Fruit fly (Drosophila melanogaster) whole organism, embryonic: Measurements from ENCODE around the gene Usf.

ENCODE experiments used
- Blimp-1 ChIP-seq: fragments of 200-800 bp; sonication (Bioruptor generic); optimal IDR thresholded peaks from 3 replicates; lab custom pipeline; 2018; ENCODE audit warnings: missing biosample characterization, missing genetic modification characterization, mild to moderate bottlenecking, moderate library complexity, missing genetic modification reagents
- CG10209 ChIP-seq: fragments of 200-800 bp; sonication (Bioruptor generic); optimal IDR thresholded peaks from 3 replicates; lab custom pipeline; 2017; ENCODE audit warnings: missing biosample characterization, mild to moderate bottlenecking, missing genetic modification characterization, missing genetic modification reagents
- CG13424 ChIP-seq: fragments of 200-800 bp; sonication (Bioruptor generic); optimal IDR thresholded peaks from 2 replicates; lab custom pipeline; 2019; ENCODE audit warnings: missing biosample characterization, mild to moderate bottlenecking, missing genetic modification characterization, moderate library complexity
- CG14710 ChIP-seq: fragments of 200-800 bp; sonication (Bioruptor generic); optimal IDR thresholded peaks from 3 replicates; lab custom pipeline; 2019; ENCODE audit warnings: missing biosample characterization, mild to moderate bottlenecking, missing genetic modification characterization, moderate library complexity
- CG1602 ChIP-seq: fragments of 200-800 bp; sonication (Bioruptor generic); optimal IDR thresholded peaks from 3 replicates; lab custom pipeline; 2016; ENCODE audit warnings: missing biosample characterization, missing genetic modification characterization
- CG17612 ChIP-seq: fragments of 200-800 bp; sonication (Bioruptor generic); IDR thresholded peaks from 2 replicates; pipeline ENCODE4 v1.3.6; 2022; ENCODE audit warnings: missing biosample characterization, missing genetic modification characterization
- CG18476 ChIP-seq: fragments of 200-800 bp; sonication (Bioruptor generic); optimal IDR thresholded peaks from 2 replicates; lab custom pipeline; 2016; ENCODE audit warnings: missing biosample characterization, mild to moderate bottlenecking, missing genetic modification characterization
- CG32772 ChIP-seq: fragments of 200-800 bp; sonication (Bioruptor generic); IDR thresholded peaks from 2 replicates; pipeline ENCODE4 v1.3.6; 2022; ENCODE audit warnings: missing biosample characterization, missing genetic modification characterization
- CG33213 ChIP-seq: fragments of 200-800 bp; sonication (Bioruptor generic); optimal IDR thresholded peaks from 3 replicates; lab custom pipeline; 2016; ENCODE audit warnings: missing biosample characterization, missing genetic modification characterization
- CG34422 ChIP-seq: fragments of 200-800 bp; sonication (Bioruptor generic); IDR thresholded peaks from 3 replicates; pipeline ENCODE4 v1.3.6; 2022; ENCODE audit warnings: missing biosample characterization, missing genetic modification characterization
- CG4707 ChIP-seq: fragments of 200-800 bp; sonication (Bioruptor generic); optimal IDR thresholded peaks from 2 replicates; lab custom pipeline; 2018; ENCODE audit warnings: missing biosample characterization, mild to moderate bottlenecking, missing genetic modification characterization, moderate library complexity
- CG4730 ChIP-seq: fragments of 200-800 bp; sonication (Bioruptor generic); IDR thresholded peaks from 2 replicates; pipeline ENCODE4 v1.3.6; 2022; ENCODE audit warnings: missing biosample characterization, missing genetic modification characterization
- CG6272 ChIP-seq: fragments of 200-800 bp; sonication (Bioruptor generic); IDR thresholded peaks from 2 replicates; pipeline ENCODE4 v1.3.6; 2022; ENCODE audit warnings: missing biosample characterization, missing genetic modification characterization
- CG7556 ChIP-seq: fragments of 200-800 bp; sonication (Bioruptor generic); optimal IDR thresholded peaks from 2 replicates; lab custom pipeline; 2017; ENCODE audit warnings: missing biosample characterization, mild to moderate bottlenecking, missing genetic modification characterization
- CG8478 ChIP-seq: fragments of >200 bp; optimal IDR thresholded peaks from 2 replicates; lab custom pipeline; 2018
- CG8924 ChIP-seq: fragments of 200-800 bp; optimal IDR thresholded peaks from 3 replicates; lab custom pipeline; 2019; ENCODE audit warnings: missing biosample characterization, mild to moderate bottlenecking, missing genetic modification characterization, moderate library complexity
- Dfd ChIP-seq, 2 experiments: fragments of >200 bp; optimal IDR thresholded peaks; 2 replicates each; lab custom pipeline; 2017; ENCODE audit warnings: missing biosample characterization in 2 of 2, missing genetic modification characterization in 2 of 2
- Dll ChIP-seq: fragments of 200-800 bp; sonication (Bioruptor generic); IDR thresholded peaks from 4 replicates; pipeline ENCODE4 v1.3.6; 2022; ENCODE audit warnings: missing biosample characterization, missing genetic modification characterization; ENCODE audit not compliant: partially characterized antibody
- E2f2 ChIP-seq: fragments of 200-800 bp; sonication (Bioruptor generic); IDR thresholded peaks from 2 replicates; pipeline ENCODE4 v1.3.6; 2022; ENCODE audit warnings: missing biosample characterization, missing genetic modification characterization
- Fer3 ChIP-seq: fragments of 200-800 bp; sonication (Bioruptor generic); optimal IDR thresholded peaks from 2 replicates; lab custom pipeline; 2018; ENCODE audit warnings: missing biosample characterization, mild to moderate bottlenecking, missing genetic modification characterization, moderate library complexity
- Hr51 ChIP-seq, 2 experiments: fragments of 200-800 bp; sonication (Bioruptor generic); optimal IDR thresholded peaks; 2 replicates in 1 of 2; 3 replicates in 1 of 2; lab custom pipeline; 2016 to 2018; ENCODE audit warnings: missing biosample characterization in 2 of 2, missing genetic modification characterization in 2 of 2, mild to moderate bottlenecking in 1 of 2, moderate library complexity in 1 of 2
- PHDP ChIP-seq: fragments of 200-800 bp; sonication (Bioruptor generic); optimal IDR thresholded peaks from 3 replicates; lab custom pipeline; 2018; ENCODE audit warnings: missing biosample characterization, mild to moderate bottlenecking, missing genetic modification characterization, moderate library complexity
- Six4 ChIP-seq: fragments of 200-800 bp; sonication (Bioruptor generic); optimal IDR thresholded peaks from 2 replicates; lab custom pipeline; 2016; ENCODE audit warnings: missing biosample characterization, missing genetic modification characterization
- Sox102F ChIP-seq: fragments of 200-800 bp; sonication (Bioruptor generic); optimal IDR thresholded peaks from 2 replicates; lab custom pipeline; 2018; ENCODE audit warnings: missing biosample characterization, mild to moderate bottlenecking, missing genetic modification characterization, moderate library complexity
- Ssrp ChIP-seq: fragments of 200-800 bp; sonication (Bioruptor generic); optimal IDR thresholded peaks from 2 replicates; lab custom pipeline; 2018; ENCODE audit warnings: missing biosample characterization, mild to moderate bottlenecking, missing genetic modification characterization, moderate library complexity
- Stat92E ChIP-seq, 3 experiments: fragments of >200 bp in 2 of 3; fragments of 200-800 bp in 1 of 3; sonication (Bioruptor generic) in 1 of 3; optimal IDR thresholded peaks; 2 replicates each; lab custom pipeline; 2017 to 2019; ENCODE audit warnings: missing biosample characterization in 3 of 3, missing genetic modification characterization in 3 of 3, mild to moderate bottlenecking in 1 of 3, moderate library complexity in 1 of 3
- az2 ChIP-seq: fragments of 200-800 bp; sonication (Bioruptor generic); optimal IDR thresholded peaks from 3 replicates; lab custom pipeline; 2016; ENCODE audit warnings: missing biosample characterization, missing genetic modification characterization
- chm ChIP-seq: fragments of 200-800 bp; sonication (Bioruptor generic); IDR thresholded peaks from 2 replicates; pipeline ENCODE4 v1.3.6; 2022; ENCODE audit warnings: missing biosample characterization, missing genetic modification characterization
- ci ChIP-seq: fragments of 200-800 bp; sonication (Bioruptor generic); IDR thresholded peaks from 3 replicates; pipeline ENCODE4 v1.3.6; 2022; ENCODE audit warnings: missing biosample characterization, missing genetic modification characterization
- danr ChIP-seq: fragments of 200-800 bp; sonication (Bioruptor generic); IDR thresholded peaks from 2 replicates; pipeline ENCODE4 v1.3.6; 2022; ENCODE audit warnings: missing biosample characterization, missing genetic modification characterization
- ems ChIP-seq: fragments of 200-800 bp; sonication (Bioruptor generic); optimal IDR thresholded peaks from 3 replicates; lab custom pipeline; 2016; ENCODE audit warnings: missing biosample characterization, missing genetic modification characterization
- ewg ChIP-seq: fragments of 200-800 bp; sonication (Bioruptor generic); optimal IDR thresholded peaks from 3 replicates; lab custom pipeline; 2017; ENCODE audit warnings: mild to moderate bottlenecking, missing biosample characterization, missing genetic modification reagents, missing genetic modification characterization
- fu2 ChIP-seq: fragments of 200-800 bp; sonication (Bioruptor generic); optimal IDR thresholded peaks from 2 replicates; lab custom pipeline; 2016; ENCODE audit warnings: missing biosample characterization, missing genetic modification characterization
- gem ChIP-seq: fragments of 200-800 bp; sonication (Bioruptor generic); optimal IDR thresholded peaks from 2 replicates; lab custom pipeline; 2019; ENCODE audit warnings: missing biosample characterization, mild to moderate bottlenecking, missing genetic modification characterization, moderate library complexity
- gsb-n ChIP-seq: fragments of 200-800 bp; sonication (Bioruptor generic); optimal IDR thresholded peaks from 3 replicates; lab custom pipeline; 2018; ENCODE audit warnings: missing biosample characterization, mild to moderate bottlenecking, missing genetic modification characterization
- ind ChIP-seq: fragments of 200-800 bp; sonication (Bioruptor generic); optimal IDR thresholded peaks from 3 replicates; lab custom pipeline; 2016; ENCODE audit warnings: missing biosample characterization, missing genetic modification characterization
- jing ChIP-seq: fragments of 200-800 bp; sonication (Bioruptor generic); optimal IDR thresholded peaks from 2 replicates; lab custom pipeline; 2018; ENCODE audit warnings: missing biosample characterization, mild to moderate bottlenecking, missing genetic modification characterization
- klu ChIP-seq: fragments of 200-800 bp; sonication (Bioruptor generic); IDR thresholded peaks from 2 replicates; pipeline ENCODE4 v1.3.6; 2022; ENCODE audit warnings: missing biosample characterization, missing genetic modification characterization
- lola ChIP-seq, 3 experiments: fragments of >200 bp in 2 of 3; fragments of 200-800 bp in 1 of 3; sonication (Bioruptor generic) in 1 of 3; optimal IDR thresholded peaks; 2 replicates each; lab custom pipeline; 2017 to 2019; ENCODE audit warnings: missing biosample characterization in 3 of 3, missing genetic modification characterization in 3 of 3, mild to moderate bottlenecking in 1 of 3, moderate library complexity in 1 of 3
- lov ChIP-seq, 2 experiments: fragments of 200-800 bp in 1 of 2; fragments of >200 bp in 1 of 2; sonication (Bioruptor generic) in 1 of 2; IDR thresholded peaks in 1 of 2; optimal IDR thresholded peaks in 1 of 2; 2 replicates in 1 of 2; 3 replicates in 1 of 2; pipeline versions ENCODE4 v1.3.6 to Lab custom; 2017 to 2022; ENCODE audit warnings: missing biosample characterization in 1 of 2, missing genetic modification characterization in 1 of 2
- maf-S ChIP-seq: fragments of 200-800 bp; sonication (Bioruptor generic); optimal IDR thresholded peaks from 2 replicates; lab custom pipeline; 2016; ENCODE audit warnings: missing biosample characterization, missing genetic modification characterization
- mirr ChIP-seq: fragments of 200-800 bp; sonication (Bioruptor generic); optimal IDR thresholded peaks from 3 replicates; lab custom pipeline; 2018; ENCODE audit warnings: missing biosample characterization, mild to moderate bottlenecking, missing genetic modification characterization
- nerfin-1 ChIP-seq: fragments of 200-800 bp; sonication (Bioruptor generic); optimal IDR thresholded peaks from 3 replicates; lab custom pipeline; 2019; ENCODE audit warnings: missing biosample characterization, mild to moderate bottlenecking, missing genetic modification characterization, moderate library complexity
- oc ChIP-seq: fragments of 200-800 bp; sonication (Bioruptor generic); optimal IDR thresholded peaks from 2 replicates; lab custom pipeline; 2018; ENCODE audit warnings: missing biosample characterization, mild to moderate bottlenecking, missing genetic modification characterization, moderate library complexity
- otp ChIP-seq: fragments of 200-800 bp; sonication (Bioruptor generic); IDR thresholded peaks from 3 replicates; pipeline ENCODE4, ENCODE4 v1.3.6; 2022; ENCODE audit warnings: missing biosample characterization, missing genetic modification characterization
- prd ChIP-seq, 3 experiments: fragments of >200 bp in 2 of 3; fragments of 200-800 bp in 1 of 3; sonication (Bioruptor generic) in 1 of 3; optimal IDR thresholded peaks in 2 of 3; IDR thresholded peaks in 1 of 3; 2 replicates in 2 of 3; 3 replicates in 1 of 3; pipeline versions ENCODE4 v1.3.6 to Lab custom; 2017 to 2022; ENCODE audit warnings: missing biosample characterization in 1 of 3, missing genetic modification characterization in 1 of 3
- pum ChIP-seq: fragments of 200-800 bp; sonication (Bioruptor generic); optimal IDR thresholded peaks from 2 replicates; lab custom pipeline; 2016; ENCODE audit warnings: missing biosample characterization, missing genetic modification characterization
- tll ChIP-seq, 2 experiments: fragments of 200-800 bp in 1 of 2; fragments of >200 bp in 1 of 2; sonication (Bioruptor generic) in 1 of 2; optimal IDR thresholded peaks; 2 replicates each; lab custom pipeline; 2017 to 2019; ENCODE audit warnings: missing biosample characterization in 2 of 2, missing genetic modification characterization in 2 of 2, mild to moderate bottlenecking in 1 of 2, moderate library complexity in 1 of 2

Usf gene

dm6 chrX:4498234-4498633, 50.4 kb downstream of the Usf start (continued):
- no peak for TF ChIP-seq Dll (GFP tag; lab: Robert Waterston, UW)
- no peak for TF ChIP-seq mirr (GFP tag; lab: Kevin White, UChicago)
- TF ChIP-seq CG8924 (tag; lab: Kevin White, UChicago): peak; percentile 12
- TF ChIP-seq gem (tag; lab: Kevin White, UChicago): peak; percentile 63
- peak; percentile 8 for TF ChIP-seq CG13424
- TF ChIP-seq CG4730 (GFP tag; lab: Robert Waterston, UW): no peak
- TF ChIP-seq ems (GFP tag; lab: Kevin White, UChicago): peak; percentile 16
- TF ChIP-seq nerfin-1 (tag; lab: Kevin White, UChicago): peak; percentile 49
- TF ChIP-seq az2 (GFP tag; lab: Kevin White, UChicago): peak; percentile 43
- peak; percentile 24 for TF ChIP-seq pum
- TF ChIP-seq CG8478 (lab: Kevin White, UChicago): no peak
- TF ChIP-seq Stat92E (GFP tag; optimal IDR thresholded peaks at IDR 0.05; lab: Kevin White, UChicago): no peak
- TF ChIP-seq oc (tag; lab: Kevin White, UChicago): peak; percentile 48
- TF ChIP-seq otp: no peak
- TF ChIP-seq klu: no peak
- TF ChIP-seq ci (GFP tag; lab: Robert Waterston, UW): peak; percentile 65; the same call in 2 of the 3 replicates
- TF ChIP-seq Fer3 (tag; lab: Kevin White, UChicago): no peak
- peak; percentile 15 for TF ChIP-seq maf-S (GFP tag; lab: Kevin White, UChicago)
- TF ChIP-seq CG17612 (GFP tag; lab: Robert Waterston, UW): no peak
- peak; percentile 46 for TF ChIP-seq Sox102F
- peak; percentile 6 for TF ChIP-seq PHDP (tag; lab: Kevin White, UChicago)
- TF ChIP-seq prd (optimal IDR thresholded peaks at IDR 0.05; lab: Kevin White, UChicago): no peak
- TF ChIP-seq prd (GFP tag; IDR thresholded peaks at IDR 0.05; lab: Robert Waterston, UW): peak; percentile 55; the same call in 1 of the 3 replicates
- peak in 1 of 3 experiments; percentile 43 for TF ChIP-seq lola (GFP tag; optimal IDR thresholded peaks at IDR 0.05; lab: Kevin White, UChicago)
- peak; percentile 4 for TF ChIP-seq jing (GFP tag; lab: Kevin White, UChicago)
- no peak for TF ChIP-seq Dfd (GFP tag; optimal IDR thresholded peaks at IDR 0.05; lab: Kevin White, UChicago)
- TF ChIP-seq lov (optimal IDR thresholded peaks at IDR 0.05; lab: Kevin White, UChicago): no peak
- 0 out of 3 replicates have a peak, but pooled peaks have one; percentile 43 for TF ChIP-seq lov (GFP tag; IDR thresholded peaks at IDR 0.05; lab: Robert Waterston, UW)
- no peak for TF ChIP-seq CG4707
- TF ChIP-seq CG1602 (GFP tag; lab: Kevin White, UChicago): peak; percentile 22
- TF ChIP-seq CG18476 (GFP tag; lab: Kevin White, UChicago): no peak
- TF ChIP-seq CG10209 (GFP tag; lab: Kevin White, UChicago): peak; percentile 23
- TF ChIP-seq fu2 (GFP tag; lab: Kevin White, UChicago): no peak
- TF ChIP-seq Ssrp (tag; lab: Kevin White, UChicago): peak; percentile 31
- 0 out of 2 replicates have a peak, but pooled peaks have one; percentile 4 for TF ChIP-seq CG6272 (GFP tag; lab: Robert Waterston, UW)
- TF ChIP-seq CG7556 (GFP tag; lab: Kevin White, UChicago): peak; percentile 13
- peak; percentile 35 for TF ChIP-seq ind (GFP tag; lab: Kevin White, UChicago)
- peak; percentile 32; the same call in 1 of the 3 replicates for TF ChIP-seq CG34422 (GFP tag; lab: Robert Waterston, UW)
- peak; percentile 27 for TF ChIP-seq Six4
- TF ChIP-seq gsb-n: peak; percentile 13
- no peak for TF ChIP-seq tll (GFP tag; optimal IDR thresholded peaks at IDR 0.05; lab: Kevin White, UChicago)
- TF ChIP-seq Blimp-1 (GFP tag; lab: Kevin White, UChicago): peak; percentile 54
- peak in 1 of 2 experiments; percentile 26 for TF ChIP-seq Hr51 (GFP tag; optimal IDR thresholded peaks at IDR 0.05; lab: Kevin White, UChicago)
- peak; percentile 42 for TF ChIP-seq CG14710 (tag; lab: Kevin White, UChicago)
- peak; percentile 15; the same call in 1 of the 2 replicates for TF ChIP-seq E2f2
- TF ChIP-seq danr (GFP tag; lab: Robert Waterston, UW): 0 out of 2 replicates have a peak, but pooled peaks have one; percentile 15
- TF ChIP-seq CG33213 (GFP tag; lab: Kevin White, UChicago): no peak
- peak; percentile 6 for TF ChIP-seq ewg (GFP tag; lab: Kevin White, UChicago)
- 0 out of 2 replicates have a peak, but pooled peaks have one; percentile 35 for TF ChIP-seq CG32772 (GFP tag; lab: Robert Waterston, UW)
- TF ChIP-seq chm: 0 out of 2 replicates have a peak, but pooled peaks have one; percentile 45
